Worm (Caenorhabditis elegans) whole organism, early embryonic: ENCODE data around the gene tsp-17.

ENCODE experiments used
- ama-1 ChIP-seq: fragments of 150-350 bp; optimal IDR thresholded peaks from 2 replicates; lab custom pipeline; 2014
- hmbx-1 ChIP-seq: sonication (generic microtip); optimal IDR thresholded peaks from 2 replicates; lab custom pipeline; 2016; ENCODE audit warnings: mild to moderate bottlenecking, missing genetic modification characterization, missing compliant biosample characterization

DNA sequence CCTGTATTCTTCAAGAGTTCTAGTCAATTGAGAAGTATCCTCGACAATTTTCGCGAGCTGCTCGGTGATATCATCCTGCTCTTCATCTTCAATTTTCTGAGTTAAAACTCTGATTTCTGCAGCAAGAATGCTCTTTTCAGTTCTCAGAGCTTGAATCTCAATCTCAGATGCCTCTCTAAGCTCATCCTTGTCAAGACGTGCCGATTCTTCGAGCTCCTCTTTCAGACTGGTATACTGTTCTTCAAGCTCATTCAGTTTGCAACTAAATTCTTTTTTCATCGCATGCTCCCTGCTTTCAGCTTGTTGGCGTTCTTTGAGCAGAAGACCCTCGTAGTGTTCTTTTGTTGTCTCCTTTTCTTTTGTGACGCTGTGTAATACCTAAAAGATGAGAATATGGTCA lies 5.5 kb downstream of the tsp-17 start:
- TF ChIP-seq ama-1 (lab: Kevin White, UChicago) = no peak
- TF ChIP-seq hmbx-1 (tag; lab: Kevin White, UChicago) = no peak
